Fruit fly (Drosophila melanogaster) whole organism, adult: ENCODE measurements around the gene ocn.

Experiments used
- CG11617 ChIP-seq: fragments of 200-800 bp; sonication (Bioruptor generic); optimal IDR thresholded peaks from 2 replicates; lab custom pipeline; 2017; ENCODE audit warnings: mild to moderate bottlenecking, missing biosample characterization, missing genetic modification reagents, missing genetic modification characterization
- CG12768 ChIP-seq: fragments of 200-800 bp; sonication (Bioruptor generic); optimal IDR thresholded peaks from 2 replicates; lab custom pipeline; 2017; ENCODE audit warnings: missing biosample characterization, missing genetic modification characterization, mild to moderate bottlenecking, moderate library complexity, missing genetic modification reagents
- CG14711 ChIP-seq: fragments of 200-800 bp; sonication (Bioruptor generic); optimal IDR thresholded peaks from 2 replicates; lab custom pipeline; 2018; ENCODE audit warnings: missing biosample characterization, mild to moderate bottlenecking, missing genetic modification characterization, moderate library complexity
- CG1620 ChIP-seq: fragments of 200-800 bp; sonication (Bioruptor generic); optimal IDR thresholded peaks from 2 replicates; lab custom pipeline; 2016; ENCODE audit warnings: missing biosample characterization, missing genetic modification characterization
- CG33017 ChIP-seq: fragments of 200-800 bp; sonication (Bioruptor generic); optimal IDR thresholded peaks from 2 replicates; lab custom pipeline; 2018; ENCODE audit warnings: missing biosample characterization, mild to moderate bottlenecking, missing genetic modification characterization, moderate library complexity
- CG5204 ChIP-seq: fragments of 200-800 bp; sonication (Bioruptor generic); optimal IDR thresholded peaks from 2 replicates; lab custom pipeline; 2016; ENCODE audit warnings: missing biosample characterization, missing genetic modification characterization
- CG7045 ChIP-seq: fragments of 200-800 bp; sonication (Bioruptor generic); optimal IDR thresholded peaks from 2 replicates; lab custom pipeline; 2017; ENCODE audit warnings: missing biosample characterization, mild to moderate bottlenecking, missing genetic modification characterization
- CG7101 ChIP-seq: fragments of 200-800 bp; sonication (Bioruptor generic); optimal IDR thresholded peaks from 2 replicates; lab custom pipeline; 2018; ENCODE audit warnings: missing biosample characterization, mild to moderate bottlenecking, missing genetic modification characterization, moderate library complexity
- Clk ChIP-seq: fragments of 200-800 bp; sonication (Bioruptor generic); optimal IDR thresholded peaks from 2 replicates; lab custom pipeline; 2017; ENCODE audit warnings: missing biosample characterization, missing genetic modification characterization
- Crg-1 ChIP-seq: fragments of 200-800 bp; sonication (Bioruptor generic); optimal IDR thresholded peaks from 2 replicates; lab custom pipeline; 2016; ENCODE audit warnings: missing biosample characterization, missing genetic modification characterization
- Hr96 ChIP-seq: fragments of 200-800 bp; sonication (Bioruptor generic); optimal IDR thresholded peaks from 2 replicates; lab custom pipeline; 2016; ENCODE audit warnings: missing biosample characterization, missing genetic modification characterization
- Mnt ChIP-seq: fragments of 200-800 bp; sonication (Bioruptor generic); optimal IDR thresholded peaks from 2 replicates; lab custom pipeline; 2016; ENCODE audit warnings: missing biosample characterization, mild to moderate bottlenecking, missing genetic modification characterization
- bab1 ChIP-seq: fragments of 200-800 bp; sonication (Bioruptor generic); optimal IDR thresholded peaks from 3 replicates; lab custom pipeline; 2019; ENCODE audit warnings: missing biosample characterization, mild to moderate bottlenecking, missing genetic modification characterization, moderate library complexity
- cic ChIP-seq: fragments of 200-800 bp; sonication (Bioruptor generic); optimal IDR thresholded peaks from 2 replicates; lab custom pipeline; 2017; ENCODE audit warnings: missing biosample characterization, mild to moderate bottlenecking, missing genetic modification characterization, moderate library complexity
- cnc ChIP-seq, 2 experiments: fragments of >200 bp; optimal IDR thresholded peaks; 2 replicates each; lab custom pipeline; 2017
- kay ChIP-seq: fragments of 200-800 bp; sonication (Bioruptor generic); peaks from one replicate; lab custom pipeline; 2016; ENCODE audit warnings: missing biosample characterization, missing genetic modification characterization, borderline replicate concordance
- ovo ChIP-seq: fragments of 200-800 bp; sonication (Bioruptor generic); optimal IDR thresholded peaks from 2 replicates; lab custom pipeline; 2016; ENCODE audit warnings: missing biosample characterization, missing genetic modification characterization
- pad ChIP-seq: fragments of 200-800 bp; sonication (Bioruptor generic); optimal IDR thresholded peaks from 3 replicates; lab custom pipeline; 2017; ENCODE audit warnings: missing biosample characterization, missing genetic modification characterization, mild to moderate bottlenecking, moderate library complexity, missing genetic modification reagents
- tj ChIP-seq: fragments of 200-800 bp; sonication (Bioruptor generic); optimal IDR thresholded peaks from 3 replicates; lab custom pipeline; 2017; ENCODE audit warnings: missing biosample characterization, mild to moderate bottlenecking, missing genetic modification characterization, moderate library complexity
- toe ChIP-seq: fragments of 200-800 bp; sonication (Bioruptor generic); optimal IDR thresholded peaks from 2 replicates; lab custom pipeline; 2016; ENCODE audit warnings: missing biosample characterization, missing genetic modification characterization

The ocn gene

DNA sequence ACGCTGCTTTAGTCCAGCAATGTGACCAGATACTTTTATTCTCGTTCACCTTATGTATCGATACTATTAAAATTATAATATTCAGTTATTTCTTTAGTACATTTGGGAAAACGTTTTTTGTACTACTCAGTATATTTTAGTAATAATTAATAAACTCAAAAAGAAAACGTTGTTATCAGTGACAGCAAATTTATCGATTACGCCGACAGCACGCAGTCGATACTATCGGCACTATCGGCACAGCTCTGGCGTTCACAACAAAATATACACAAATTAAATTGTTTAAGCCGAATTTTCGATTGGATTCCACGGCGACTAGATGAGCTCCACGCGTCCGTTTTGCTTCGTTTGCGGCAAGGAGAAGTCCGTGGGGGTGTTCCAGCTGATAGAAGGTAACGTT lies 2.0 kb upstream of the ocn start, which contains the start of the genes janA, Sry-alpha and Sry-beta:
Gene janA (minus strand): TSS at position 40 of the 400 bp plus-strand sequence.
Gene Sry-alpha (plus strand): TSS at position 226 of the 400 bp plus-strand sequence.
Gene Sry-beta (plus strand): TSS at position 226 of the 400 bp plus-strand sequence.
- TF ChIP-seq kay (GFP tag; lab: Kevin White, UChicago) (no peak), CG7045 (GFP tag; lab: Kevin White, UChicago) (no peak), pad (GFP tag; lab: Kevin White, UChicago) (no peak), Crg-1 (GFP tag; lab: Kevin White, UChicago) (peak; percentile 45), bab1 (GFP tag; lab: Kevin White, UChicago) (peak; percentile 65), cnc (optimal IDR thresholded peaks at IDR 0.05; lab: Kevin White, UChicago) (no peak), CG7101 (tag; lab: Kevin White, UChicago) (peak; percentile 0), cic (no peak), CG14711 (tag; lab: Kevin White, UChicago) (peak; percentile 19), ovo (GFP tag; lab: Kevin White, UChicago) (no peak), toe (GFP tag; lab: Kevin White, UChicago) (no peak), Mnt (GFP tag; lab: Kevin White, UChicago) (peak; percentile 33), CG5204 (GFP tag; lab: Kevin White, UChicago) (no peak), tj (no peak), Hr96 (GFP tag; lab: Kevin White, UChicago) (no peak), CG33017 (tag; lab: Kevin White, UChicago) (no peak), CG1620 (GFP tag; lab: Kevin White, UChicago) (peak; percentile 45), CG11617 (GFP tag; lab: Kevin White, UChicago) (peak; percentile 20), Clk (GFP tag; lab: Kevin White, UChicago) (no peak), CG12768 (GFP tag; lab: Kevin White, UChicago) (no peak)

DNA sequence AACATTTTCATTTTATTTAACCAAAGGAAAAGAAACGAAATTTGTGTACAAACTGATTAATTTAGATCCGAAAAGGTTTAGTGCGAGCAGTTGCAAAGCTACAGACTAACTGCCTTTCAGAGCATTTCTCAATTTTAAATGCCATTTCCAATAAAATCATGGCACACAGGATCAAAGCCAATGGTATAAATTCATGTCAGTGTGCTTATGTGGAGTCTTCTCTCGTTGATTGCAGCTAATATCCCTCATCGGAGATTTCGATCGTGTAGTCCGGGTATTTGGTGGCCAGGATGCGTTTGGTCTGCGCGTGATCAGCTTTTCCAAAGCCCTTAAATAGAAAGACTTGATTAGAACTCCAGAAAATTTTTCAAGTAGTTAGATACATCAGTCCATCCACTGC lies 1.1 kb upstream of the ocn start, which contains the start of gene janB:
Gene janB (minus strand): TSS at position 101 of the 400 bp plus-strand sequence.
- no peak for TF ChIP-seq CG7045 (GFP tag; lab: Kevin White, UChicago)

- TF ChIP-seq cnc (optimal IDR thresholded peaks at IDR 0.05; lab: Kevin White, UChicago) (no peak), Clk (GFP tag; lab: Kevin White, UChicago) (no peak), Crg-1 (GFP tag; lab: Kevin White, UChicago) (no peak), toe (GFP tag; lab: Kevin White, UChicago) (no peak), CG7101 (tag; lab: Kevin White, UChicago) (no peak), CG5204 (GFP tag; lab: Kevin White, UChicago) (no peak), CG11617 (GFP tag; lab: Kevin White, UChicago) (no peak), CG1620 (GFP tag; lab: Kevin White, UChicago) (no peak), kay (GFP tag; lab: Kevin White, UChicago) (no peak), CG12768 (GFP tag; lab: Kevin White, UChicago) (no peak), cic (no peak), CG33017 (tag; lab: Kevin White, UChicago) (no peak), Hr96 (GFP tag; lab: Kevin White, UChicago) (no peak), CG14711 (tag; lab: Kevin White, UChicago) (no peak), ovo (GFP tag; lab: Kevin White, UChicago) (no peak), CG7045 (GFP tag; lab: Kevin White, UChicago) (no peak), Mnt (GFP tag; lab: Kevin White, UChicago) (no peak), bab1 (GFP tag; lab: Kevin White, UChicago) (no peak)
Measured at dm6 chr3R:30036609-30037008, 921 bp downstream of the ocn start, which contains the start of gene ZIPIC. Gene ZIPIC, minus strand, starts transcription at chr3R:30036870.

- TF ChIP-seq pad (GFP tag; lab: Kevin White, UChicago), result no peak
- TF ChIP-seq toe (GFP tag; lab: Kevin White, UChicago), result no peak
Measured at dm6 chr3R:30032281-30032680, 5.2 kb downstream of the ocn start.

dm6 chr3R:30030061-30030460 lies 7.5 kb downstream of the ocn start:
- TF ChIP-seq cic, result no peak
- TF ChIP-seq CG33017 (tag; lab: Kevin White, UChicago), result no peak

- TF ChIP-seq toe (GFP tag; lab: Kevin White, UChicago) (no peak), CG11617 (GFP tag; lab: Kevin White, UChicago) (no peak), CG7101 (tag; lab: Kevin White, UChicago) (no peak), kay (GFP tag; lab: Kevin White, UChicago) (no peak), CG12768 (GFP tag; lab: Kevin White, UChicago) (no peak), tj (no peak), pad (GFP tag; lab: Kevin White, UChicago) (no peak), CG14711 (tag; lab: Kevin White, UChicago) (no peak), ovo (GFP tag; lab: Kevin White, UChicago) (no peak), cnc (optimal IDR thresholded peaks at IDR 0.05; lab: Kevin White, UChicago) (no peak), Clk (GFP tag; lab: Kevin White, UChicago) (no peak), bab1 (GFP tag; lab: Kevin White, UChicago) (no peak), Hr96 (GFP tag; lab: Kevin White, UChicago) (no peak), CG5204 (GFP tag; lab: Kevin White, UChicago) (no peak)
Measured at dm6 chr3R:30023445-30023844, 14.1 kb downstream of the ocn start.
